Worm (Caenorhabditis elegans) whole organism, young adult: Measurements from ENCODE around the gene oac-29.

Source experiments
- B0019.2 ChIP-seq: fragments of 200-800 bp; sonication (Bioruptor generic); conservative IDR thresholded peaks from 2 replicates; pipeline ENCODE4 v1.3.6; 2022; ENCODE audit warnings: missing genetic modification reagents, missing genetic modification characterization, missing compliant biosample characterization
- C17E4.6 ChIP-seq: fragments of 200-800 bp; sonication (Bioruptor generic); IDR thresholded peaks from 2 replicates; pipeline ENCODE4 v1.3.6; 2022; ENCODE audit warnings: missing genetic modification reagents, missing genetic modification characterization, missing compliant biosample characterization
- D2030.7 ChIP-seq: fragments of 200-800 bp; sonication (Bioruptor generic); IDR thresholded peaks from 2 replicates; pipeline ENCODE4 v1.3.6; 2022; ENCODE audit warnings: missing genetic modification reagents, missing genetic modification characterization, missing compliant biosample characterization
- F57A8.1 ChIP-seq: fragments of 200-800 bp; sonication (Bioruptor generic); optimal IDR thresholded peaks from 2 replicates; lab custom pipeline; 2018; ENCODE audit warnings: mild to moderate bottlenecking, missing genetic modification characterization, moderate library complexity, missing compliant biosample characterization
- F57C9.4 ChIP-seq: sonication (generic microtip); optimal IDR thresholded peaks from 2 replicates; lab custom pipeline; 2017; ENCODE audit warnings: mild to moderate bottlenecking, missing genetic modification characterization, missing compliant biosample characterization
- K12H6.12 ChIP-seq: fragments of 200-800 bp; sonication (Bioruptor generic); optimal IDR thresholded peaks from 2 replicates; lab custom pipeline; 2018; ENCODE audit warnings: mild to moderate bottlenecking, missing genetic modification characterization, missing compliant biosample characterization
- Y95B8A.8 ChIP-seq: fragments of 200-800 bp; sonication (Bioruptor generic); IDR thresholded peaks from 2 replicates; pipeline ENCODE4 v1.3.6; 2022; ENCODE audit warnings: missing genetic modification reagents, missing genetic modification characterization, missing compliant biosample characterization
- akir-1 ChIP-seq: fragments of 200-800 bp; sonication (Bioruptor generic); optimal IDR thresholded peaks from 2 replicates; lab custom pipeline; 2018; ENCODE audit warnings: mild to moderate bottlenecking, missing genetic modification characterization, moderate library complexity, missing compliant biosample characterization
- aptf-2 ChIP-seq: fragments of 200-800 bp; sonication (Bioruptor generic); conservative IDR thresholded peaks from 2 replicates; pipeline ENCODE4 v1.3.6; 2022; ENCODE audit warnings: missing genetic modification reagents, missing genetic modification characterization, missing compliant biosample characterization
- atf-7 ChIP-seq: sonication (generic microtip); optimal IDR thresholded peaks from 2 replicates; lab custom pipeline; 2017; ENCODE audit warnings: mild to moderate bottlenecking, missing genetic modification characterization, missing compliant biosample characterization
- ccch-3 ChIP-seq: fragments of 200-800 bp; sonication (Bioruptor generic); optimal IDR thresholded peaks from 2 replicates; lab custom pipeline; 2018; ENCODE audit warnings: mild to moderate bottlenecking, missing genetic modification characterization, missing compliant biosample characterization
- cebp-2 ChIP-seq: fragments of 200-800 bp; sonication (Bioruptor generic); IDR thresholded peaks from 2 replicates; pipeline ENCODE4 v1.3.6; 2022; ENCODE audit warnings: missing genetic modification characterization, missing compliant biosample characterization
- ceh-100 ChIP-seq: fragments of 200-800 bp; sonication (Bioruptor generic); IDR thresholded peaks from 2 replicates; pipeline ENCODE4 v1.3.6; 2022; ENCODE audit warnings: missing genetic modification reagents, missing genetic modification characterization, missing compliant biosample characterization
- dox-1 ChIP-seq: fragments of 200-800 bp; sonication (Bioruptor generic); IDR thresholded peaks from 2 replicates; pipeline ENCODE4 v1.3.6; 2022; ENCODE audit warnings: missing genetic modification reagents, missing genetic modification characterization, missing compliant biosample characterization
- efl-1 ChIP-seq: fragments of 150-350 bp; optimal IDR thresholded peaks from 2 replicates; lab custom pipeline; 2014; ENCODE audit warnings: missing biosample characterization, missing genetic modification reagents, missing genetic modification characterization
- egl-44 ChIP-seq: fragments of 200-800 bp; sonication (Bioruptor generic); IDR thresholded peaks from 2 replicates; pipeline ENCODE4 v1.3.6; 2022; ENCODE audit warnings: missing genetic modification reagents, missing genetic modification characterization, missing compliant biosample characterization
- egrh-3 ChIP-seq: fragments of 200-800 bp; sonication (Bioruptor generic); IDR thresholded peaks from 2 replicates; pipeline ENCODE4 v1.3.6; 2022; ENCODE audit warnings: missing genetic modification reagents, missing genetic modification characterization, missing compliant biosample characterization
- hlh-12 ChIP-seq: sonication (generic microtip); optimal IDR thresholded peaks from 2 replicates; lab custom pipeline; 2016; ENCODE audit warnings: missing genetic modification characterization, missing compliant biosample characterization
- hlh-26 ChIP-seq: fragments of 200-800 bp; sonication (Bioruptor generic); conservative IDR thresholded peaks from 2 replicates; pipeline ENCODE4 v1.3.6; 2022; ENCODE audit warnings: missing genetic modification reagents, missing genetic modification characterization, missing compliant biosample characterization
- hmg-1.2 ChIP-seq: fragments of 200-800 bp; sonication (Bioruptor generic); IDR thresholded peaks from 2 replicates; pipeline ENCODE4 v1.3.6; 2022; ENCODE audit warnings: missing genetic modification reagents, missing genetic modification characterization, missing compliant biosample characterization
- hrde-1 ChIP-seq: sonication (generic microtip); optimal IDR thresholded peaks from 2 replicates; lab custom pipeline; 2016; ENCODE audit warnings: missing genetic modification characterization, mild to moderate bottlenecking, missing compliant biosample characterization, moderate library complexity, missing genotype, missing genetic modification reagents, borderline replicate concordance
- let-526 ChIP-seq: fragments of 200-800 bp; sonication (Bioruptor generic); IDR thresholded peaks from 2 replicates; pipeline ENCODE4 v1.3.6; 2022; ENCODE audit warnings: missing genetic modification reagents, missing genetic modification characterization, missing compliant biosample characterization
- lin-35 ChIP-seq, 3 experiments: fragments of 150-350 bp in 2 of 3; sonication (generic microtip) in 1 of 3; optimal IDR thresholded peaks; 2 replicates each; lab custom pipeline; 2014 to 2018; ENCODE audit warnings: missing biosample characterization in 3 of 3, missing genetic modification characterization in 3 of 3, missing genetic modification reagents in 3 of 3
- nfyb-1 ChIP-seq: fragments of 200-800 bp; sonication (Bioruptor generic); IDR thresholded peaks from 2 replicates; pipeline ENCODE4 v1.3.6; 2022; ENCODE audit warnings: missing genetic modification reagents, missing genetic modification characterization, missing compliant biosample characterization
- nhr-120 ChIP-seq: fragments of 200-800 bp; sonication (Bioruptor generic); IDR thresholded peaks from 2 replicates; pipeline ENCODE4 v1.3.6; 2022; ENCODE audit warnings: missing genetic modification characterization, missing compliant biosample characterization
- nhr-179 ChIP-seq: sonication (generic microtip); optimal IDR thresholded peaks from 2 replicates; lab custom pipeline; 2016; ENCODE audit warnings: mild to moderate bottlenecking, missing genetic modification characterization, missing compliant biosample characterization
- pbrm-1 ChIP-seq: fragments of 200-800 bp; sonication (Bioruptor generic); IDR thresholded peaks from 2 replicates; pipeline ENCODE4 v1.3.6; 2022; ENCODE audit warnings: missing genetic modification reagents, missing genetic modification characterization, missing compliant biosample characterization
- pha-4 ChIP-seq: fragments of 150-350 bp; sonication (generic microtip); optimal IDR thresholded peaks from 2 replicates; lab custom pipeline; 2014; ENCODE audit warnings: missing biosample characterization, missing genetic modification reagents, missing genetic modification characterization
- rec-8 ChIP-seq, 2 experiments: sonication (generic microtip); optimal IDR thresholded peaks; 2 replicates each; lab custom pipeline; 2016; ENCODE audit warnings: mild to moderate bottlenecking in 2 of 2, missing genetic modification characterization in 2 of 2, missing genetic modification reagents in 2 of 2, missing genotype in 2 of 2, missing biosample characterization in 1 of 2, missing compliant biosample characterization in 1 of 2, moderate library complexity in 1 of 2
- sea-2 ChIP-seq: fragments of 200-800 bp; sonication (Bioruptor generic); IDR thresholded peaks from 2 replicates; pipeline ENCODE4 v1.3.6; 2022; ENCODE audit warnings: missing genetic modification characterization, missing compliant biosample characterization
- snpc-1.3 ChIP-seq: sonication (generic microtip); optimal IDR thresholded peaks from 2 replicates; lab custom pipeline; 2017; ENCODE audit warnings: missing genetic modification characterization, mild to moderate bottlenecking, missing compliant biosample characterization, antibody characterized with exemption, moderate library complexity, missing genotype, missing genetic modification reagents; ENCODE audit not compliant: insufficient read depth
- unc-130 ChIP-seq: sonication (generic microtip); optimal IDR thresholded peaks from 2 replicates; lab custom pipeline; 2016; ENCODE audit warnings: missing genetic modification reagents, missing genetic modification characterization, missing compliant biosample characterization
- zim-3 ChIP-seq: sonication (generic microtip); optimal IDR thresholded peaks from 2 replicates; lab custom pipeline; 2017; ENCODE audit warnings: mild to moderate bottlenecking, missing genetic modification characterization, moderate library complexity, missing compliant biosample characterization
- ztf-18 ChIP-seq: sonication (generic microtip); optimal IDR thresholded peaks from 2 replicates; lab custom pipeline; 2016; ENCODE audit warnings: missing genotype, mild to moderate bottlenecking, missing genetic modification characterization, missing compliant biosample characterization
- ztf-22 ChIP-seq: fragments of 200-800 bp; sonication (Bioruptor generic); optimal IDR thresholded peaks from 2 replicates; lab custom pipeline; 2018; ENCODE audit warnings: mild to moderate bottlenecking, missing genetic modification characterization, moderate library complexity, missing compliant biosample characterization

Gene oac-29

ce11 chrV:8673498-8673897 lies 38.0 kb upstream of the oac-29 start, which contains the start of gene ZC190.5:
Gene ZC190.5, minus strand, starts transcription at chrV:8673598.
- TF ChIP-seq C17E4.6 (GFP tag; lab: Robert Waterston, UW) (no peak), hrde-1 (tag; lab: Kevin White, UChicago) (no peak), hlh-26 (GFP tag; lab: Robert Waterston, UW) (no peak), let-526 (GFP tag; lab: Robert Waterston, UW) (no peak), snpc-1.3 (tag; lab: Kevin White, UChicago) (no peak), cebp-2 (GFP tag; lab: Robert Waterston, UW) (no peak), ccch-3 (no peak), nfyb-1 (GFP tag; lab: Robert Waterston, UW) (no peak), hlh-12 (tag; lab: Kevin White, UChicago) (no peak), ztf-22 (GFP tag; lab: Kevin White, UChicago) (no peak)

DNA sequence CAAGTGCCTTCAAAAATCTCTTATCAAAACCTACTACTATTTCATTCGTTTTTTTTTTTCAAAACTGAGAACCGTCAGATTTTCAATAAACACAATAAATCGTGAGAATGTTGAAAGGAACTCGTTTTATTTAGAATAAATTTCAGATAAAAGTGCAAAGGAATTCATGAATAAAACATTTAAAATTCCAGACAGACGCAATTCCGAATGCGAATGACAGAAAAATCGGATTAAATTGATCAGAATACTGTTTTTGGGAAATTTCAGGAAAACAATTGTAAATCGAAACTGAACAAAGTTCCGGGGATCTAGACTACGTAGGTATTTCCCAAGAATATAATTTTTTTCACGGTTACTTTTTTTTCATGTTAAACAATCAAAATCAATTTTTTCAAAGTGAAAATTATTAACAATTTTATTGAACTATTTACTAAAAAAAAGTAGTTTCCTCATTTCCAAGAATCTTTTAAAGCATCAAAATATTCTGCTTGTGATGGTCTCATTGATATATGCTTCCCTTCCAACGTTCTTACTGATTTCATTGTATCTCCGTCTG lies 36.2 kb upstream of the oac-29 start:
- TF ChIP-seq nhr-179 (tag; lab: Kevin White, UChicago) = no peak
- no peak for TF ChIP-seq hmg-1.2
- no peak for TF ChIP-seq nhr-120
- TF ChIP-seq efl-1 = no peak
- no peak for TF ChIP-seq K12H6.12 (tag; lab: Kevin White, UChicago)
- no peak for TF ChIP-seq C17E4.6 (GFP tag; lab: Robert Waterston, UW)
- no peak for TF ChIP-seq lin-35 (GFP tag; optimal IDR thresholded peaks at IDR 0.05; lab: Kevin White, UChicago)
- no peak for TF ChIP-seq ceh-100 (GFP tag; lab: Robert Waterston, UW)
- TF ChIP-seq F57A8.1 (GFP tag; lab: Kevin White, UChicago) = no peak
- no peak for TF ChIP-seq rec-8 (tag; optimal IDR thresholded peaks at IDR 0.05; lab: Kevin White, UChicago)
- TF ChIP-seq Y95B8A.8 (GFP tag; lab: Robert Waterston, UW) = no peak
- no peak for TF ChIP-seq sea-2
- TF ChIP-seq, all 124 proteins: peak for 0

- TF ChIP-seq zim-3 (tag; lab: Kevin White, UChicago) (no peak), atf-7 (tag; lab: Kevin White, UChicago) (no peak), pbrm-1 (GFP tag; lab: Robert Waterston, UW) (no peak), D2030.7 (GFP tag; lab: Robert Waterston, UW) (no peak), akir-1 (GFP tag; lab: Kevin White, UChicago) (no peak), dox-1 (no peak), egrh-3 (GFP tag; lab: Robert Waterston, UW) (no peak), aptf-2 (GFP tag; lab: Robert Waterston, UW) (no peak), pha-4 (tag; lab: Kevin White, UChicago) (no peak), B0019.2 (GFP tag; lab: Robert Waterston, UW) (no peak), unc-130 (GFP tag; lab: Kevin White, UChicago) (no peak), egl-44 (GFP tag; lab: Robert Waterston, UW) (no peak), F57C9.4 (tag; lab: Kevin White, UChicago) (no peak), ztf-18 (no peak)
Measured at ce11 chrV:8670759-8671158, 35.3 kb upstream of the oac-29 start.
